Worm (Caenorhabditis elegans): Measurements from ENCODE around the gene F49E12.8.

The F49E12.8 gene

ce11 chrII:8441519-8441918 is 47.4 kb upstream of the F49E12.8 start (continued):
- TF ChIP-seq arid-1 (GFP tag; conservative IDR thresholded peaks at IDR 0.05): peak; percentile 96
- no peak for TF ChIP-seq zfp-2 (tag; optimal IDR thresholded peaks at IDR 0.05)
- TF ChIP-seq T20F7.1 (GFP tag; optimal IDR thresholded peaks at IDR 0.05): peak; percentile 29
- TF ChIP-seq ceh-62 (tag; optimal IDR thresholded peaks at IDR 0.05): no peak
- TF ChIP-seq unc-39 (tag; optimal IDR thresholded peaks at IDR 0.05): no peak
- peak; percentile 50 for TF ChIP-seq mxl-3 (GFP tag; optimal IDR thresholded peaks at IDR 0.05)
- peak; percentile 87 for TF ChIP-seq aha-1 (tag)
- no peak for TF ChIP-seq ceh-32 (tag; optimal IDR thresholded peaks at IDR 0.05; ENCODE audit: poor library complexity)
- TF ChIP-seq ces-1 (GFP tag; optimal IDR thresholded peaks at IDR 0.05): no peak
- no peak for TF ChIP-seq attf-4 (tag; optimal IDR thresholded peaks at IDR 0.05)
- TF ChIP-seq lin-1 (GFP tag; IDR thresholded peaks at IDR 0.05): peak; percentile 75
- peak; percentile 21 for TF ChIP-seq R02D3.7 (tag; optimal IDR thresholded peaks at IDR 0.05)
- TF ChIP-seq dve-1 (tag; optimal IDR thresholded peaks at IDR 0.05; ENCODE audit: insufficient read depth): no peak
- no peak for TF ChIP-seq set-16 (GFP tag; IDR thresholded peaks at IDR 0.05)
- TF ChIP-seq egl-43 (GFP tag; IDR thresholded peaks at IDR 0.05): peak; percentile 93
- peak; percentile 72 for TF ChIP-seq dmd-9 (GFP tag; IDR thresholded peaks at IDR 0.05)
- peak; percentile 77 for TF ChIP-seq php-3 (GFP tag; IDR thresholded peaks at IDR 0.05)
- no peak for TF ChIP-seq zag-1 (tag; optimal IDR thresholded peaks at IDR 0.05)
- TF ChIP-seq nhr-25 (tag; optimal IDR thresholded peaks at IDR 0.05; ENCODE audit: borderline replicate concordance, insufficient read depth): peak; percentile 9
- TF ChIP-seq F49E8.2 (tag; optimal IDR thresholded peaks at IDR 0.05; ENCODE audit: borderline replicate concordance): peak; percentile 59
- peak; percentile 85 for TF ChIP-seq lin-38 (GFP tag; IDR thresholded peaks at IDR 0.05)
- peak; percentile 92 for TF ChIP-seq pha-4 (GFP tag; IDR thresholded peaks at IDR 0.05)
- TF ChIP-seq pha-4 (tag; optimal IDR thresholded peaks at IDR 0.05): no peak
- 0 out of 2 replicates have a peak, but pooled peaks have one; percentile 54 for TF ChIP-seq mxl-2 (GFP tag; conservative IDR thresholded peaks at IDR 0.05)
- no peak for TF ChIP-seq daf-12 (tag; optimal IDR thresholded peaks at IDR 0.05)
- peak; percentile 69; the same call in 1 of the 2 replicates for TF ChIP-seq mdt-29 (GFP tag; IDR thresholded peaks at IDR 0.05)
- TF ChIP-seq Y5F2A.4 (GFP tag; optimal IDR thresholded peaks at IDR 0.05): peak; percentile 88
- TF ChIP-seq lin-39 (tag; optimal IDR thresholded peaks at IDR 0.05): no peak
- peak; percentile 79 for TF ChIP-seq tra-1 (GFP tag; IDR thresholded peaks at IDR 0.05)
- TF ChIP-seq ceh-82 (tag; optimal IDR thresholded peaks at IDR 0.05): no peak
- TF ChIP-seq nhr-42 (GFP tag; IDR thresholded peaks at IDR 0.05): peak; percentile 82; the same call in 1 of the 2 replicates
- peak; percentile 28 for TF ChIP-seq rbr-2 (tag; optimal IDR thresholded peaks at IDR 0.05)
- peak; percentile 79 for TF ChIP-seq F10B5.3 (tag; optimal IDR thresholded peaks at IDR 0.05)
- peak; percentile 80 for TF ChIP-seq ctbp-1 (GFP tag; IDR thresholded peaks at IDR 0.05)
- TF ChIP-seq hif-1 (tag; optimal IDR thresholded peaks at IDR 0.05): peak in 1 of 2 experiments; percentile 35
- peak; percentile 96 for TF ChIP-seq lim-7 (GFP tag; IDR thresholded peaks at IDR 0.05)
- TF ChIP-seq ztf-11 (tag; optimal IDR thresholded peaks at IDR 0.05): no peak
- no peak for TF ChIP-seq zip-2 (tag; optimal IDR thresholded peaks at IDR 0.05)
- TF ChIP-seq mdl-1 (tag; optimal IDR thresholded peaks at IDR 0.05): no peak
- TF ChIP-seq egl-27 (tag; optimal IDR thresholded peaks at IDR 0.05): no peak
- no peak for TF ChIP-seq ZK546.5 (tag; optimal IDR thresholded peaks at IDR 0.05)
- peak; percentile 72; the same call in 1 of the 2 replicates for TF ChIP-seq daf-8 (GFP tag; IDR thresholded peaks at IDR 0.05)
- peak; percentile 73; the same call in 1 of the 2 replicates for TF ChIP-seq vab-7 (GFP tag; IDR thresholded peaks at IDR 0.05)
- no peak for TF ChIP-seq aly-2 (tag; optimal IDR thresholded peaks at IDR 0.05)
- TF ChIP-seq nhr-6 (tag; optimal IDR thresholded peaks at IDR 0.05): no peak
- peak; percentile 37 to 88 for TF ChIP-seq daf-16 (GFP tag; optimal IDR thresholded peaks at IDR 0.05)
- TF ChIP-seq daf-16 (tag; optimal IDR thresholded peaks at IDR 0.05): no peak
- peak; percentile 42 for TF ChIP-seq ama-1 (optimal IDR thresholded peaks at IDR 0.05)
- no peak for TF ChIP-seq lin-13 (GFP tag; optimal IDR thresholded peaks at IDR 0.05)
- TF ChIP-seq lin-15B (tag; optimal IDR thresholded peaks at IDR 0.05): no peak
- peak; percentile 84 for TF ChIP-seq Y48G9A.11 (GFP tag; IDR thresholded peaks at IDR 0.05)
- TF ChIP-seq nhr-41 (GFP tag; IDR thresholded peaks at IDR 0.05): 0 out of 2 replicates have a peak, but pooled peaks have one; percentile 66
